Worm (Caenorhabditis elegans) whole organism, L1 larva: ENCODE measurements around the gene dhs-20.

ENCODE experiments used
- C04F5.9 ChIP-seq: sonication (generic microtip); optimal IDR thresholded peaks from 2 replicates; lab custom pipeline; 2016; ENCODE audit warnings: missing genetic modification characterization, missing compliant biosample characterization
- C16A3.4 ChIP-seq: fragments of 150-350 bp; optimal IDR thresholded peaks from 2 replicates; lab custom pipeline; 2014; ENCODE audit warnings: missing biosample characterization, missing genetic modification characterization
- F16B12.6 ChIP-seq: fragments of 150-350 bp; optimal IDR thresholded peaks from 2 replicates; lab custom pipeline; 2014; ENCODE audit warnings: missing biosample characterization, missing genetic modification characterization
- Y116A8C.19 ChIP-seq: sonication (generic microtip); optimal IDR thresholded peaks from 2 replicates; lab custom pipeline; 2016; ENCODE audit warnings: missing compliant biosample characterization, missing genetic modification characterization, borderline replicate concordance
- alr-1 ChIP-seq: fragments of 200-800 bp; sonication (Bioruptor generic); optimal IDR thresholded peaks from 2 replicates; lab custom pipeline; 2018; ENCODE audit warnings: borderline replicate concordance, mild to moderate bottlenecking, missing genetic modification characterization, missing compliant biosample characterization
- ama-1 ChIP-seq: fragments of 150-350 bp; optimal IDR thresholded peaks from 2 replicates; lab custom pipeline; 2014
- ceh-82 ChIP-seq, 3 experiments: fragments of 150-350 bp in 1 of 3; sonication (generic microtip) in 2 of 3; optimal IDR thresholded peaks; 2 replicates each; lab custom pipeline; 2014 to 2017; ENCODE audit warnings: missing biosample characterization in 3 of 3, missing genetic modification characterization in 3 of 3
- ceh-88 ChIP-seq: fragments of 200-800 bp; sonication (Bioruptor generic); IDR thresholded peaks from 2 replicates; pipeline ENCODE4 v1.3.6; 2022; ENCODE audit warnings: missing genetic modification characterization, missing compliant biosample characterization
- ceh-90 ChIP-seq: sonication (generic microtip); optimal IDR thresholded peaks from 2 replicates; lab custom pipeline; 2016; ENCODE audit warnings: missing genetic modification characterization, missing compliant biosample characterization
- ces-1 ChIP-seq: fragments of 150-350 bp; optimal IDR thresholded peaks from 2 replicates; lab custom pipeline; 2014; ENCODE audit warnings: missing biosample characterization, missing genetic modification reagents, missing genetic modification characterization
- dpl-1 ChIP-seq, 3 experiments: fragments of 150-350 bp in 2 of 3; sonication (generic microtip) in 1 of 3; optimal IDR thresholded peaks; 2 replicates each; lab custom pipeline; 2014 to 2017; ENCODE audit warnings: missing biosample characterization in 3 of 3, missing genetic modification characterization in 3 of 3, missing genetic modification reagents in 3 of 3
- efl-3 ChIP-seq: fragments of 200-800 bp; sonication (Bioruptor generic); optimal IDR thresholded peaks from 2 replicates; lab custom pipeline; 2018; ENCODE audit warnings: mild to moderate bottlenecking, missing genetic modification characterization, missing compliant biosample characterization
- ets-5 ChIP-seq: fragments of 200-800 bp; sonication (Bioruptor generic); IDR thresholded peaks from 2 replicates; pipeline ENCODE4 v1.3.6; 2022; ENCODE audit warnings: missing genetic modification characterization, missing compliant biosample characterization
- fkh-10 ChIP-seq: sonication (generic microtip); optimal IDR thresholded peaks from 2 replicates; lab custom pipeline; 2017; ENCODE audit warnings: missing biosample characterization, missing genetic modification reagents, missing genetic modification characterization
- fkh-4 ChIP-seq: sonication (generic microtip); optimal IDR thresholded peaks from 2 replicates; lab custom pipeline; 2016; ENCODE audit warnings: missing compliant biosample characterization, missing genetic modification characterization, borderline replicate concordance
- fkh-8 ChIP-seq: sonication (generic microtip); optimal IDR thresholded peaks from 2 replicates; lab custom pipeline; 2016; ENCODE audit warnings: mild to moderate bottlenecking, missing genetic modification characterization, missing compliant biosample characterization
- fos-1 ChIP-seq: fragments of 150-350 bp; optimal IDR thresholded peaks from 2 replicates; lab custom pipeline; 2014; ENCODE audit warnings: missing biosample characterization, missing genetic modification characterization
- hpl-2 ChIP-seq: fragments of 150-350 bp; optimal IDR thresholded peaks from 2 replicates; lab custom pipeline; 2014; ENCODE audit warnings: missing biosample characterization, missing genetic modification reagents, missing genetic modification characterization
- irx-1 ChIP-seq: sonication (generic microtip); optimal IDR thresholded peaks from 2 replicates; lab custom pipeline; 2016; ENCODE audit warnings: missing genetic modification characterization, missing compliant biosample characterization
- isw-1 ChIP-seq: fragments of 200-800 bp; sonication (Bioruptor generic); IDR thresholded peaks from 2 replicates; pipeline ENCODE4 v1.3.6; 2022; ENCODE audit warnings: missing genetic modification characterization, missing compliant biosample characterization
- jun-1 ChIP-seq: fragments of 150-350 bp; optimal IDR thresholded peaks from 2 replicates; lab custom pipeline; 2014; ENCODE audit warnings: missing biosample characterization, missing genetic modification reagents, missing genetic modification characterization
- lin-13 ChIP-seq: fragments of 150-350 bp; optimal IDR thresholded peaks from 2 replicates; lab custom pipeline; 2014; ENCODE audit warnings: missing biosample characterization, missing genetic modification reagents, missing genetic modification characterization
- lin-15B ChIP-seq: fragments of 150-350 bp; sonication (generic microtip); optimal IDR thresholded peaks from 3 replicates; lab custom pipeline; 2014; ENCODE audit warnings: missing biosample characterization, missing genetic modification characterization
- lin-39 ChIP-seq: fragments of 150-350 bp; optimal IDR thresholded peaks from 2 replicates; lab custom pipeline; 2014; ENCODE audit warnings: missing biosample characterization, missing genetic modification reagents, missing genetic modification characterization
- lir-3 ChIP-seq: sonication (generic microtip); optimal IDR thresholded peaks from 2 replicates; lab custom pipeline; 2016; ENCODE audit warnings: mild to moderate bottlenecking, missing genetic modification characterization, moderate library complexity, missing compliant biosample characterization; ENCODE audit not compliant: poor library complexity
- lsy-2 ChIP-seq, 2 experiments: fragments of 150-350 bp; optimal IDR thresholded peaks; 2 replicates each; lab custom pipeline; 2014; ENCODE audit warnings: missing biosample characterization in 2 of 2, missing genetic modification characterization in 2 of 2
- mab-9 ChIP-seq: fragments of 200-800 bp; sonication (Bioruptor generic); IDR thresholded peaks from 2 replicates; pipeline ENCODE4 v1.3.6; 2022; ENCODE audit warnings: missing genetic modification reagents, missing genetic modification characterization, missing compliant biosample characterization
- mef-2 ChIP-seq: fragments of 150-350 bp; optimal IDR thresholded peaks from 2 replicates; lab custom pipeline; 2014; ENCODE audit warnings: missing biosample characterization, missing genetic modification characterization
- mep-1 ChIP-seq: fragments of 150-350 bp; optimal IDR thresholded peaks from 2 replicates; lab custom pipeline; 2014; ENCODE audit warnings: missing biosample characterization, missing genetic modification characterization
- nhr-11 ChIP-seq: fragments of 150-350 bp; optimal IDR thresholded peaks from 2 replicates; lab custom pipeline; 2014; ENCODE audit warnings: missing biosample characterization, missing genetic modification characterization
- nhr-12 ChIP-seq: sonication (generic microtip); optimal IDR thresholded peaks from 2 replicates; lab custom pipeline; 2017; ENCODE audit warnings: missing biosample characterization, missing genetic modification characterization
- nhr-19 ChIP-seq: fragments of 200-800 bp; sonication (Bioruptor generic); conservative IDR thresholded peaks from 2 replicates; pipeline ENCODE4 v1.3.6; 2022; ENCODE audit warnings: missing genetic modification characterization, missing compliant biosample characterization
- nhr-20 ChIP-seq: sonication (generic microtip); optimal IDR thresholded peaks from 2 replicates; lab custom pipeline; 2016; ENCODE audit warnings: mild to moderate bottlenecking, missing genetic modification characterization, missing compliant biosample characterization
- nhr-237 ChIP-seq: fragments of 150-350 bp; optimal IDR thresholded peaks from 2 replicates; lab custom pipeline; 2014; ENCODE audit warnings: missing biosample characterization, missing genetic modification characterization
- nhr-28 ChIP-seq: fragments of 150-350 bp; optimal IDR thresholded peaks from 2 replicates; lab custom pipeline; 2014; ENCODE audit warnings: missing biosample characterization, missing genetic modification characterization
- nhr-47 ChIP-seq: sonication (generic microtip); optimal IDR thresholded peaks from 2 replicates; lab custom pipeline; 2016; ENCODE audit warnings: mild to moderate bottlenecking, missing genetic modification characterization, moderate library complexity, missing compliant biosample characterization
- nhr-77 ChIP-seq: fragments of 150-350 bp; optimal IDR thresholded peaks from 2 replicates; lab custom pipeline; 2014; ENCODE audit warnings: missing biosample characterization, missing genetic modification characterization
- nhr-84 ChIP-seq: sonication (generic microtip); optimal IDR thresholded peaks from 2 replicates; lab custom pipeline; 2017; ENCODE audit warnings: missing biosample characterization, missing genetic modification characterization
- nhr-90 ChIP-seq: sonication (generic microtip); optimal IDR thresholded peaks from 2 replicates; lab custom pipeline; 2016; ENCODE audit warnings: mild to moderate bottlenecking, missing genetic modification characterization, missing compliant biosample characterization; ENCODE audit not compliant: poor library complexity
- pag-3 ChIP-seq: sonication (generic microtip); optimal IDR thresholded peaks from 2 replicates; lab custom pipeline; 2017; ENCODE audit warnings: missing genetic modification characterization, mild to moderate bottlenecking, missing compliant biosample characterization, antibody characterized with exemption, borderline replicate concordance; ENCODE audit not compliant: insufficient read depth
- rnt-1 ChIP-seq: sonication (generic microtip); optimal IDR thresholded peaks from 2 replicates; lab custom pipeline; 2016; ENCODE audit warnings: mild to moderate bottlenecking, missing genetic modification characterization, moderate library complexity, missing compliant biosample characterization
- skn-1 ChIP-seq: fragments of 150-350 bp; optimal IDR thresholded peaks from 2 replicates; lab custom pipeline; 2014; ENCODE audit warnings: missing biosample characterization, missing genetic modification characterization
- snpc-4 ChIP-seq: fragments of 150-350 bp; optimal IDR thresholded peaks from 2 replicates; lab custom pipeline; 2014; ENCODE audit warnings: missing biosample characterization, missing genetic modification characterization
- snu-23 ChIP-seq: sonication (generic microtip); optimal IDR thresholded peaks from 2 replicates; lab custom pipeline; 2016; ENCODE audit warnings: missing genetic modification characterization, missing compliant biosample characterization
- sox-4 ChIP-seq: sonication (generic microtip); optimal IDR thresholded peaks from 2 replicates; lab custom pipeline; 2016; ENCODE audit warnings: missing genetic modification characterization, missing compliant biosample characterization
- swsn-7 ChIP-seq: sonication (generic microtip); optimal IDR thresholded peaks from 2 replicates; lab custom pipeline; 2016; ENCODE audit warnings: missing genetic modification characterization, missing compliant biosample characterization
- tbx-2 ChIP-seq: sonication (generic microtip); optimal IDR thresholded peaks from 2 replicates; lab custom pipeline; 2016; ENCODE audit warnings: missing genetic modification characterization, missing compliant biosample characterization
- tlp-1 ChIP-seq: fragments of 150-350 bp; optimal IDR thresholded peaks from 2 replicates; lab custom pipeline; 2014; ENCODE audit warnings: missing biosample characterization, missing genetic modification characterization
- unc-130 ChIP-seq: fragments of 150-350 bp; optimal IDR thresholded peaks from 2 replicates; lab custom pipeline; 2017; ENCODE audit warnings: missing biosample characterization, missing genetic modification characterization, inconsistent platforms
- unc-30 ChIP-seq: sonication (generic microtip); optimal IDR thresholded peaks from 2 replicates; lab custom pipeline; 2017; ENCODE audit warnings: missing biosample characterization, missing genetic modification characterization
- unc-86 ChIP-seq: sonication (generic microtip); optimal IDR thresholded peaks from 2 replicates; lab custom pipeline; 2016; ENCODE audit warnings: missing genetic modification characterization, missing compliant biosample characterization
- unc-98 ChIP-seq: fragments of 200-800 bp; sonication (Bioruptor generic); IDR thresholded peaks from 2 replicates; pipeline ENCODE4 v1.3.6; 2022; ENCODE audit warnings: missing genetic modification characterization, missing compliant biosample characterization
- xbp-1 ChIP-seq: sonication (generic microtip); optimal IDR thresholded peaks from 2 replicates; lab custom pipeline; 2016; ENCODE audit warnings: missing genetic modification characterization, missing compliant biosample characterization
- zag-1 ChIP-seq: fragments of 150-350 bp; optimal IDR thresholded peaks from 2 replicates; lab custom pipeline; 2014; ENCODE audit warnings: missing biosample characterization, missing genetic modification characterization
- zip-4 ChIP-seq: fragments of 200-800 bp; sonication (Bioruptor generic); optimal IDR thresholded peaks from 2 replicates; lab custom pipeline; 2018; ENCODE audit warnings: mild to moderate bottlenecking, missing genetic modification characterization, moderate library complexity, missing compliant biosample characterization

dhs-20 gene

ce11 chrV:11570169-11570651, 34.2 kb downstream of the dhs-20 start, which contains the start of the genes nhr-101 and pms-2:
nhr-101 (plus strand) TSS chrV:11570476.
pms-2 (minus strand) TSS chrV:11570601.
- TF ChIP-seq nhr-12 (tag; lab: Kevin White, UChicago): no peak
- TF ChIP-seq lin-39: no peak
- no peak for TF ChIP-seq tbx-2
- peak; percentile 4 for TF ChIP-seq rnt-1 (tag; lab: Kevin White, UChicago)
- no peak for TF ChIP-seq sox-4 (tag; lab: Kevin White, UChicago)
- no peak for TF ChIP-seq mef-2 (tag; lab: Kevin White, UChicago)
- TF ChIP-seq nhr-237 (tag; lab: Kevin White, UChicago): no peak
- TF ChIP-seq ets-5 (GFP tag; lab: Robert Waterston, UW): no peak
- TF ChIP-seq fkh-10: no peak
- no peak for TF ChIP-seq pag-3 (tag; lab: Kevin White, UChicago)
- TF ChIP-seq swsn-7: no peak
- peak; percentile 13 for TF ChIP-seq mep-1 (tag; lab: Kevin White, UChicago)
- TF ChIP-seq lin-15B: no peak
- no peak for TF ChIP-seq lin-13
- TF ChIP-seq ces-1: no peak
- TF ChIP-seq zip-4: no peak
- no peak for TF ChIP-seq C16A3.4 (tag; lab: Kevin White, UChicago)
- no peak for TF ChIP-seq unc-30 (tag; lab: Kevin White, UChicago)
- TF ChIP-seq unc-98: no peak
- no peak for TF ChIP-seq irx-1 (tag; lab: Kevin White, UChicago)
- TF ChIP-seq nhr-84 (tag; lab: Kevin White, UChicago): no peak
- TF ChIP-seq snpc-4 (tag; lab: Kevin White, UChicago): no peak
- TF ChIP-seq C04F5.9 (tag; lab: Kevin White, UChicago): no peak
- TF ChIP-seq unc-86: no peak
- no peak for TF ChIP-seq alr-1 (tag; lab: Kevin White, UChicago)
- TF ChIP-seq ceh-82 (tag; optimal IDR thresholded peaks at IDR 0.05; lab: Kevin White, UChicago): no peak
- TF ChIP-seq nhr-77 (tag; lab: Kevin White, UChicago): no peak
- no peak for TF ChIP-seq lir-3 (tag; lab: Kevin White, UChicago)
- no peak for TF ChIP-seq Y116A8C.19 (tag; lab: Kevin White, UChicago)
- TF ChIP-seq nhr-19: no peak
- TF ChIP-seq nhr-28: no peak
- TF ChIP-seq nhr-20 (tag; lab: Kevin White, UChicago): peak; percentile 51
- TF ChIP-seq tlp-1 (tag; lab: Kevin White, UChicago): no peak
- TF ChIP-seq skn-1 (tag; lab: Kevin White, UChicago): peak; percentile 76
- TF ChIP-seq fkh-4 (tag; lab: Kevin White, UChicago): no peak
- no peak for TF ChIP-seq xbp-1 (tag; lab: Kevin White, UChicago)
- TF ChIP-seq snu-23 (GFP tag; lab: Kevin White, UChicago): peak; percentile 50
- TF ChIP-seq efl-3: no peak
- no peak for TF ChIP-seq jun-1 (tag; lab: Kevin White, UChicago)
- no peak for TF ChIP-seq unc-130 (tag; lab: Kevin White, UChicago)
- TF ChIP-seq F16B12.6 (tag; lab: Kevin White, UChicago): no peak
- no peak for TF ChIP-seq hpl-2 (GFP tag; lab: Kevin White, UChicago)
- TF ChIP-seq lsy-2 (tag; optimal IDR thresholded peaks at IDR 0.05; lab: Kevin White, UChicago): no peak
- TF ChIP-seq zag-1: no peak
- TF ChIP-seq ceh-88 (GFP tag; lab: Robert Waterston, UW): no peak
- TF ChIP-seq nhr-90 (tag; lab: Kevin White, UChicago): no peak
- no peak for TF ChIP-seq isw-1 (GFP tag; lab: Robert Waterston, UW)
- no peak for TF ChIP-seq ceh-90 (tag; lab: Kevin White, UChicago)
- no peak for TF ChIP-seq mab-9
- TF ChIP-seq dpl-1 (GFP tag; optimal IDR thresholded peaks at IDR 0.05; lab: Kevin White, UChicago): peak in 2 of 3 experiments; percentile 6 to 14
- TF ChIP-seq nhr-11 (tag; lab: Kevin White, UChicago): no peak
- TF ChIP-seq ama-1 (lab: Kevin White, UChicago): no peak
- no peak for TF ChIP-seq fkh-8 (tag; lab: Kevin White, UChicago)
- TF ChIP-seq nhr-47 (tag; lab: Kevin White, UChicago): no peak
- no peak for TF ChIP-seq fos-1 (tag; lab: Kevin White, UChicago)
